Worm (Caenorhabditis elegans): ENCODE measurements around the gene fbxb-72.

ce11 chrV:773256-773655 lies 49.5 kb upstream of the fbxb-72 start, which contains the start of gene sti-1:
- TF ChIP-seq ztf-23 (GFP tag; IDR thresholded peaks at IDR 0.05) (no peak), ref-1 (GFP tag; conservative IDR thresholded peaks at IDR 0.05) (no peak), tab-1 (GFP tag; IDR thresholded peaks at IDR 0.05) (no peak), flt-1 (GFP tag; IDR thresholded peaks at IDR 0.05) (no peak), klf-2 (GFP tag; conservative IDR thresholded peaks at IDR 0.05) (no peak), cog-1 (tag; optimal IDR thresholded peaks at IDR 0.05) (peak; percentile 68), med-1 (GFP tag; optimal IDR thresholded peaks at IDR 0.05; ENCODE audit: insufficient read depth) (peak; percentile 18), ztf-29 (GFP tag; IDR thresholded peaks at IDR 0.05) (no peak), T22C8.4 (GFP tag; IDR thresholded peaks at IDR 0.05) (no peak)

All from whole organism, midembryonic.